Fruit fly (Drosophila melanogaster) whole organism, embryonic: ENCODE data around the gene CG11089.
A peak's percentile ranks its signal among the peaks of the same experiment; 100 is the strongest.

Experiments used
- Asciz ChIP-seq: fragments of 200-800 bp; sonication (Bioruptor generic); optimal IDR thresholded peaks from 2 replicates; lab custom pipeline; 2017; ENCODE audit warnings: missing biosample characterization, mild to moderate bottlenecking, missing genetic modification characterization, missing genetic modification reagents
- CG10147 ChIP-seq: fragments of 200-800 bp; sonication (Bioruptor generic); optimal IDR thresholded peaks from 2 replicates; lab custom pipeline; 2019; ENCODE audit warnings: missing biosample characterization, mild to moderate bottlenecking, missing genetic modification characterization, moderate library complexity
- CG10209 ChIP-seq: fragments of 200-800 bp; sonication (Bioruptor generic); optimal IDR thresholded peaks from 3 replicates; lab custom pipeline; 2017; ENCODE audit warnings: missing biosample characterization, mild to moderate bottlenecking, missing genetic modification characterization, missing genetic modification reagents
- CG10431 ChIP-seq: fragments of 200-800 bp; sonication (Bioruptor generic); optimal IDR thresholded peaks from 3 replicates; lab custom pipeline; 2018; ENCODE audit warnings: missing biosample characterization, mild to moderate bottlenecking, missing genetic modification characterization
- CG14667 ChIP-seq: fragments of 200-800 bp; sonication (Bioruptor generic); IDR thresholded peaks from 2 replicates; pipeline ENCODE4 v1.3.6; 2022; ENCODE audit warnings: missing biosample characterization, missing genetic modification characterization
- CG15514 ChIP-seq: fragments of 200-800 bp; sonication (Bioruptor generic); optimal IDR thresholded peaks from 3 replicates; lab custom pipeline; 2017; ENCODE audit warnings: missing biosample characterization, missing genetic modification characterization, mild to moderate bottlenecking, moderate library complexity, missing genetic modification reagents
- CG1647 ChIP-seq: fragments of 200-800 bp; sonication (Bioruptor generic); optimal IDR thresholded peaks from 3 replicates; lab custom pipeline; 2016; ENCODE audit warnings: missing biosample characterization, missing genetic modification characterization
- CG17612 ChIP-seq: fragments of 200-800 bp; sonication (Bioruptor generic); IDR thresholded peaks from 2 replicates; pipeline ENCODE4 v1.3.6; 2022; ENCODE audit warnings: missing biosample characterization, missing genetic modification characterization
- CG17829 ChIP-seq: fragments of 200-800 bp; optimal IDR thresholded peaks from 2 replicates; lab custom pipeline; 2019; ENCODE audit warnings: missing biosample characterization, mild to moderate bottlenecking, missing genetic modification characterization, moderate library complexity
- CG2120 ChIP-seq: fragments of 200-800 bp; sonication (Bioruptor generic); optimal IDR thresholded peaks from 3 replicates; lab custom pipeline; 2016; ENCODE audit warnings: missing biosample characterization, missing genetic modification characterization
- CG31365 ChIP-seq: fragments of 200-800 bp; sonication (Bioruptor generic); optimal IDR thresholded peaks from 2 replicates; lab custom pipeline; 2018; ENCODE audit warnings: missing biosample characterization, mild to moderate bottlenecking, missing genetic modification characterization
- CG31441 ChIP-seq: fragments of 200-800 bp; sonication (Bioruptor generic); IDR thresholded peaks from 2 replicates; pipeline ENCODE4 v1.3.6; 2022; ENCODE audit warnings: missing biosample characterization, missing genetic modification characterization
- CG3281 ChIP-seq: fragments of 200-800 bp; sonication (Bioruptor generic); optimal IDR thresholded peaks from 3 replicates; lab custom pipeline; 2017; ENCODE audit warnings: missing biosample characterization, mild to moderate bottlenecking, missing genetic modification characterization
- CG34224 ChIP-seq: fragments of 200-800 bp; sonication (Bioruptor generic); IDR thresholded peaks from 3 replicates; pipeline ENCODE4 v1.3.6; 2022; ENCODE audit warnings: missing biosample characterization, missing genetic modification characterization; ENCODE audit not compliant: partially characterized antibody
- CG4854 ChIP-seq: fragments of 200-800 bp; sonication (Bioruptor generic); optimal IDR thresholded peaks from 2 replicates; lab custom pipeline; 2016; ENCODE audit warnings: missing biosample characterization, missing genetic modification characterization, inconsistent platforms
- CG5953 ChIP-seq: fragments of 200-800 bp; sonication (Bioruptor generic); IDR thresholded peaks from 2 replicates; pipeline ENCODE4 v1.3.6; 2022; ENCODE audit warnings: missing biosample characterization, missing genetic modification characterization
- CG8089 ChIP-seq: fragments of 200-800 bp; sonication (Bioruptor generic); optimal IDR thresholded peaks from 3 replicates; lab custom pipeline; 2016; ENCODE audit warnings: missing biosample characterization, missing genetic modification characterization
- CG8359 ChIP-seq: fragments of 200-800 bp; sonication (Bioruptor generic); optimal IDR thresholded peaks from 2 replicates; lab custom pipeline; 2017; ENCODE audit warnings: missing biosample characterization, mild to moderate bottlenecking, missing genetic modification characterization, borderline replicate concordance
- Fer2 ChIP-seq: fragments of 200-800 bp; sonication (Bioruptor generic); optimal IDR thresholded peaks from 2 replicates; lab custom pipeline; 2018; ENCODE audit warnings: missing biosample characterization, mild to moderate bottlenecking, missing genetic modification characterization, moderate library complexity
- GATAe ChIP-seq: fragments of 200-800 bp; sonication (Bioruptor generic); conservative IDR thresholded peaks from 2 replicates; pipeline ENCODE4 v1.3.6; 2022; ENCODE audit warnings: missing biosample characterization, missing genetic modification characterization
- Gug ChIP-seq: fragments of 200-800 bp; sonication (Bioruptor generic); IDR thresholded peaks from 4 replicates; pipeline ENCODE4 v1.3.6; 2022; ENCODE audit warnings: missing biosample characterization, missing genetic modification characterization
- Hr39 ChIP-seq: fragments of >200 bp; optimal IDR thresholded peaks from 2 replicates; lab custom pipeline; 2017
- MESR4 ChIP-seq: fragments of 200-800 bp; sonication (Bioruptor generic); optimal IDR thresholded peaks from 2 replicates; lab custom pipeline; 2018; ENCODE audit warnings: missing biosample characterization, mild to moderate bottlenecking, missing genetic modification characterization, moderate library complexity
- Mes4 ChIP-seq: fragments of 200-800 bp; sonication (Bioruptor generic); optimal IDR thresholded peaks from 2 replicates; lab custom pipeline; 2016; ENCODE audit warnings: missing biosample characterization, missing genetic modification characterization
- Nf-YB ChIP-seq: fragments of 200-800 bp; sonication (Bioruptor generic); optimal IDR thresholded peaks from 3 replicates; lab custom pipeline; 2019; ENCODE audit warnings: missing biosample characterization, mild to moderate bottlenecking, missing genetic modification characterization, moderate library complexity
- Rfx ChIP-seq: fragments of 200-800 bp; sonication (Bioruptor generic); IDR thresholded peaks from 2 replicates; pipeline ENCODE4 v1.3.6; 2022; ENCODE audit warnings: missing biosample characterization, missing genetic modification characterization
- Spps ChIP-seq: fragments of 200-800 bp; sonication (Bioruptor generic); optimal IDR thresholded peaks from 2 replicates; lab custom pipeline; 2018; ENCODE audit warnings: missing biosample characterization, mild to moderate bottlenecking, missing genetic modification characterization
- Stat92E ChIP-seq, 3 experiments: fragments of >200 bp in 2 of 3; fragments of 200-800 bp in 1 of 3; sonication (Bioruptor generic) in 1 of 3; optimal IDR thresholded peaks; 2 replicates each; lab custom pipeline; 2017 to 2019; ENCODE audit warnings: missing biosample characterization in 3 of 3, missing genetic modification characterization in 3 of 3, mild to moderate bottlenecking in 1 of 3, moderate library complexity in 1 of 3
- YL-1 ChIP-seq: fragments of 200-800 bp; sonication (Bioruptor generic); optimal IDR thresholded peaks from 3 replicates; lab custom pipeline; 2017; ENCODE audit warnings: missing biosample characterization, mild to moderate bottlenecking, missing genetic modification characterization
- aop ChIP-seq: fragments of 200-800 bp; sonication (Bioruptor generic); IDR thresholded peaks from 2 replicates; pipeline ENCODE4 v1.3.6; 2022; ENCODE audit warnings: missing biosample characterization, missing genetic modification characterization
- ase ChIP-seq: fragments of 200-800 bp; sonication (Bioruptor generic); IDR thresholded peaks from 3 replicates; pipeline ENCODE4 v1.3.6; 2022; ENCODE audit warnings: missing biosample characterization, missing genetic modification characterization
- bab2 ChIP-seq: fragments of 200-800 bp; sonication (Bioruptor generic); optimal IDR thresholded peaks from 2 replicates; lab custom pipeline; 2016; ENCODE audit warnings: missing biosample characterization, missing genetic modification characterization
- bigmax ChIP-seq: fragments of 200-800 bp; sonication (Bioruptor generic); optimal IDR thresholded peaks from 2 replicates; lab custom pipeline; 2018; ENCODE audit warnings: missing biosample characterization, mild to moderate bottlenecking, missing genetic modification characterization
- bowl ChIP-seq: fragments of 200-800 bp; sonication (Bioruptor generic); IDR thresholded peaks from 2 replicates; pipeline ENCODE4 v1.3.6; 2022; ENCODE audit warnings: missing biosample characterization, missing genetic modification characterization
- cato ChIP-seq: fragments of 200-800 bp; sonication (Bioruptor generic); optimal IDR thresholded peaks from 2 replicates; lab custom pipeline; 2016; ENCODE audit warnings: missing biosample characterization, missing genetic modification characterization, borderline replicate concordance
- dan ChIP-seq: fragments of 200-800 bp; sonication (Bioruptor generic); IDR thresholded peaks from 2 replicates; pipeline ENCODE4 v1.3.6; 2022; ENCODE audit warnings: missing biosample characterization, missing genetic modification characterization
- ewg ChIP-seq: fragments of 200-800 bp; sonication (Bioruptor generic); optimal IDR thresholded peaks from 3 replicates; lab custom pipeline; 2017; ENCODE audit warnings: mild to moderate bottlenecking, missing biosample characterization, missing genetic modification reagents, missing genetic modification characterization
- fd102C ChIP-seq: fragments of 200-800 bp; sonication (Bioruptor generic); optimal IDR thresholded peaks from 2 replicates; lab custom pipeline; 2018; ENCODE audit warnings: missing biosample characterization, mild to moderate bottlenecking, missing genetic modification characterization, moderate library complexity
- gro ChIP-seq: fragments of 200-800 bp; sonication (Bioruptor generic); optimal IDR thresholded peaks from 2 replicates; lab custom pipeline; 2016; ENCODE audit warnings: missing biosample characterization, missing genetic modification characterization
- kay ChIP-seq: fragments of 200-800 bp; sonication (Bioruptor generic); optimal IDR thresholded peaks from 2 replicates; lab custom pipeline; 2016; ENCODE audit warnings: missing biosample characterization, missing genetic modification characterization
- mirr ChIP-seq: fragments of 200-800 bp; sonication (Bioruptor generic); optimal IDR thresholded peaks from 3 replicates; lab custom pipeline; 2018; ENCODE audit warnings: missing biosample characterization, mild to moderate bottlenecking, missing genetic modification characterization
- mld ChIP-seq: fragments of 200-800 bp; sonication (Bioruptor generic); IDR thresholded peaks from 3 replicates; pipeline ENCODE4 v1.3.6; 2022; ENCODE audit warnings: missing biosample characterization, missing genetic modification characterization; ENCODE audit not compliant: partially characterized antibody
- nerfin-2 ChIP-seq: fragments of 200-800 bp; sonication (Bioruptor generic); IDR thresholded peaks from 2 replicates; pipeline ENCODE4 v1.3.6; 2022; ENCODE audit warnings: missing biosample characterization, missing genetic modification characterization; ENCODE audit not compliant: partially characterized antibody
- pan ChIP-seq, 4 experiments: fragments of >200 bp in 3 of 4; fragments of 200-800 bp in 1 of 4; sonication (Bioruptor generic) in 1 of 4; optimal IDR thresholded peaks in 3 of 4; IDR thresholded peaks in 1 of 4; 2 replicates each; pipeline versions ENCODE4 v1.3.6 to Lab custom; 2017 to 2022; ENCODE audit warnings: missing biosample characterization in 2 of 4, missing genetic modification characterization in 2 of 4, mixed read lengths in 1 of 4
- pzg ChIP-seq: fragments of 200-800 bp; sonication (Bioruptor generic); optimal IDR thresholded peaks from 3 replicates; lab custom pipeline; 2018; ENCODE audit warnings: missing biosample characterization, mild to moderate bottlenecking, missing genetic modification characterization, moderate library complexity
- sim ChIP-seq: fragments of 200-800 bp; sonication (Bioruptor generic); IDR thresholded peaks from 2 replicates; pipeline ENCODE4 v1.3.6; 2022; ENCODE audit warnings: missing biosample characterization, missing genetic modification characterization
- trh ChIP-seq: fragments of 200-800 bp; sonication (Bioruptor generic); optimal IDR thresholded peaks from 2 replicates; lab custom pipeline; 2016; ENCODE audit warnings: missing biosample characterization, missing genetic modification characterization
- usp ChIP-seq: fragments of >200 bp; optimal IDR thresholded peaks from 2 replicates; lab custom pipeline; 2017; ENCODE audit warnings: missing biosample characterization, missing genetic modification characterization
- vfl ChIP-seq: fragments of 200-800 bp; sonication (Bioruptor generic); optimal IDR thresholded peaks from 2 replicates; lab custom pipeline; 2016; ENCODE audit warnings: missing biosample characterization, missing genetic modification characterization
- zf30C ChIP-seq: fragments of 200-800 bp; sonication (Bioruptor generic); optimal IDR thresholded peaks from 3 replicates; lab custom pipeline; 2018; ENCODE audit warnings: missing biosample characterization, mild to moderate bottlenecking, missing genetic modification characterization

The CG11089 gene

DNA sequence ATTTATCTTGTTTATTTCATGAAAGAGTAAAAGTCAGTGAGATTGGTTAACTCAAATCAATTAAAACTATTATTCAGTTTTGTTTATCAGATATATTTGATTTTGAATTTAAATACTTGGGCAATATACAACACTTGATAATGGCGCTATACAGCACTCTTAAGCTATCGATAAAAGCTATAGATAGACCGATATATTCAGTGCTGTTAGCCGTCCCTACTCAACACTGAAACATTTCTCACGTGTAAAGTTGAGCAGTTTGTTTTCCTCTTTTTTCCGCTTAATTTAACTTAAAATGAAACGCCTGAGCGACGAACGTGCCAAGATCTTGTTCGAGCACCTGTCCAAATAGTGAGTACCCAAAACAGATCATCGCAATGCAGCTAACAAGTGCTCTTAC lies 26.4 kb upstream of the CG11089 start, which contains the start of gene CG7006 (continued):
- TF ChIP-seq ewg (GFP tag; lab: Kevin White, UChicago) (peak; percentile 15), CG8089 (GFP tag; lab: Kevin White, UChicago) (no peak), dan (GFP tag; lab: Robert Waterston, UW) (no peak), CG31365 (tag; lab: Kevin White, UChicago) (no peak), Rfx (GFP tag; lab: Robert Waterston, UW) (peak; percentile 93), CG14667 (GFP tag; lab: Robert Waterston, UW) (no peak), pzg (GFP tag; lab: Kevin White, UChicago) (peak; percentile 94), bab2 (GFP tag; lab: Kevin White, UChicago) (peak; percentile 80), Fer2 (tag; lab: Kevin White, UChicago) (peak; percentile 48), CG8359 (GFP tag; lab: Kevin White, UChicago) (no peak), CG3281 (GFP tag; lab: Kevin White, UChicago) (no peak), MESR4 (GFP tag; lab: Kevin White, UChicago) (peak; percentile 72), Stat92E (GFP tag; optimal IDR thresholded peaks at IDR 0.05; lab: Kevin White, UChicago) (no peak), cato (GFP tag; lab: Kevin White, UChicago) (peak; percentile 43), CG4854 (GFP tag; lab: Kevin White, UChicago) (peak; percentile 65), vfl (GFP tag; lab: Kevin White, UChicago) (peak; percentile 87), Mes4 (peak; percentile 35), ase (GFP tag; lab: Robert Waterston, UW) (no peak), CG10209 (GFP tag; lab: Kevin White, UChicago) (peak; percentile 71), kay (GFP tag; lab: Kevin White, UChicago) (peak; percentile 69), CG31441 (GFP tag; lab: Robert Waterston, UW) (no peak; the same call in 1 of the 2 replicates), aop (GFP tag; lab: Robert Waterston, UW) (0 out of 2 replicates have a peak, but pooled peaks have one; percentile 28), zf30C (GFP tag; lab: Kevin White, UChicago) (no peak), CG2120 (GFP tag; lab: Kevin White, UChicago) (peak; percentile 94), Spps (tag; lab: Kevin White, UChicago) (no peak), Hr39 (lab: Kevin White, UChicago) (no peak), pan (optimal IDR thresholded peaks at IDR 0.05; lab: Kevin White, UChicago) (no peak), pan (GFP tag; optimal IDR thresholded peaks at IDR 0.05 in 1 of 2, IDR thresholded peaks at IDR 0.05 in 1 of 2) (peak in 1 of 2 experiments; percentile 60), CG17612 (GFP tag; lab: Robert Waterston, UW) (peak; percentile 21; the same call in 1 of the 2 replicates), Asciz (GFP tag; lab: Kevin White, UChicago) (no peak), usp (no peak), YL-1 (GFP tag; lab: Kevin White, UChicago) (peak; percentile 45), mirr (GFP tag; lab: Kevin White, UChicago) (peak; percentile 32), CG15514 (GFP tag; lab: Kevin White, UChicago) (peak; percentile 62), bigmax (GFP tag; lab: Kevin White, UChicago) (no peak), mld (GFP tag; lab: Robert Waterston, UW) (peak; percentile 50; the same call in 1 of the 3 replicates), nerfin-2 (GFP tag; lab: Robert Waterston, UW) (0 out of 2 replicates have a peak, but pooled peaks have one; percentile 54), CG10147 (no peak), Nf-YB (GFP tag; lab: Kevin White, UChicago) (peak; percentile 6), bowl (GFP tag; lab: Robert Waterston, UW) (no peak), CG34224 (GFP tag; lab: Robert Waterston, UW) (peak; percentile 72), CG5953 (GFP tag; lab: Robert Waterston, UW) (no peak), trh (peak; percentile 55), Gug (GFP tag; lab: Robert Waterston, UW) (no peak; the same call in 2 of the 4 replicates), gro (GFP tag; lab: Kevin White, UChicago) (peak; percentile 87), CG1647 (GFP tag; lab: Kevin White, UChicago) (peak; percentile 86), fd102C (GFP tag; lab: Kevin White, UChicago) (no peak), CG10431 (no peak), GATAe (no peak; the same call in 1 of the 2 replicates), sim (GFP tag; lab: Robert Waterston, UW) (no peak), CG17829 (peak; percentile 62)
